Fruit fly (Drosophila melanogaster) Kc167 (cell line): ENCODE results near the gene CG43092.

Experiments used
- Myc ChIP-seq: fragments of >200 bp; optimal IDR thresholded peaks from 2 replicates; lab custom pipeline; 2017; ENCODE audit warnings: missing external identifiers
- Sin3A ChIP-seq: fragments of >200 bp; optimal IDR thresholded peaks from 2 replicates; lab custom pipeline; 2018; ENCODE audit warnings: missing external identifiers
- h ChIP-seq: fragments of >200 bp; optimal IDR thresholded peaks from 3 replicates; lab custom pipeline; 2018; ENCODE audit warnings: missing external identifiers
- insv ChIP-seq: fragments of >200 bp; optimal IDR thresholded peaks from 3 replicates; lab custom pipeline; 2018; ENCODE audit warnings: missing external identifiers
- psq ChIP-seq: fragments of >200 bp; optimal IDR thresholded peaks from 2 replicates; lab custom pipeline; 2017; ENCODE audit warnings: missing external identifiers
- ttk ChIP-seq: sonication (Bioruptor generic); optimal IDR thresholded peaks from 2 replicates; lab custom pipeline; 2017; ENCODE audit warnings: missing external identifiers

CG43092 gene

DNA sequence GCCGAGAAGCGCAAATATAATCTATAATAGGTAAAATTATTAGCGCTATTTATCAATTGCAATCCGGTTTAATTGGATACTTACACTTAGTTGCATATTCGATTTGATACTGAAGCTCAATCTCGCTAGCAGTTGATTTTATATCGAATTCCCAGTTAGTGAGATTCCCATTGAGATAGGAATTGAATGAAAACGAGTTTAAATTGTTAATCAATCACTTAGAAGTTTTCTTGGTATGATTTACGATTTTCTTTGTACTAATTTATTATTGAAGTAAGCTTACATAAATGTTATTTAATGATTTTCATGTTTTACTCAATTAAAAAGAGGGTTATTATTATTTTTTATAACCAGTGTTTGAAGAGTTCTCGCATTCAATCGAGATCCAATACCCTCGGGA is at the start of gene CG43092:
TSS of gene CG43092 (minus strand) at position 101 of the 400 bp plus-strand sequence.
- TF ChIP-seq h (lab: Kevin White, UChicago), result no peak
- no peak for TF ChIP-seq psq (lab: Kevin White, UChicago)
- TF ChIP-seq Sin3A (lab: Kevin White, UChicago), result no peak
- no peak for TF ChIP-seq ttk (lab: Kevin White, UChicago)
- no peak for TF ChIP-seq Myc (lab: Kevin White, UChicago)

- TF ChIP-seq ttk (lab: Kevin White, UChicago) (no peak), h (lab: Kevin White, UChicago) (no peak), Sin3A (lab: Kevin White, UChicago) (no peak), insv (lab: Kevin White, UChicago) (no peak), Myc (lab: Kevin White, UChicago) (no peak), psq (lab: Kevin White, UChicago) (no peak)
These were observed 47.1 kb upstream of the CG43092 start for dm6 chr3R:22816437-22817173.

- TF ChIP-seq ttk (lab: Kevin White, UChicago) (no peak), Sin3A (lab: Kevin White, UChicago) (no peak), psq (lab: Kevin White, UChicago) (no peak), Myc (lab: Kevin White, UChicago) (no peak), insv (lab: Kevin White, UChicago) (no peak), h (lab: Kevin White, UChicago) (no peak)
These were observed 46.6 kb upstream of the CG43092 start, which contains the start of gene CG13840 for dm6 chr3R:22816078-22816436. Gene CG13840, minus strand, starts transcription at chr3R:22816178.

DNA sequence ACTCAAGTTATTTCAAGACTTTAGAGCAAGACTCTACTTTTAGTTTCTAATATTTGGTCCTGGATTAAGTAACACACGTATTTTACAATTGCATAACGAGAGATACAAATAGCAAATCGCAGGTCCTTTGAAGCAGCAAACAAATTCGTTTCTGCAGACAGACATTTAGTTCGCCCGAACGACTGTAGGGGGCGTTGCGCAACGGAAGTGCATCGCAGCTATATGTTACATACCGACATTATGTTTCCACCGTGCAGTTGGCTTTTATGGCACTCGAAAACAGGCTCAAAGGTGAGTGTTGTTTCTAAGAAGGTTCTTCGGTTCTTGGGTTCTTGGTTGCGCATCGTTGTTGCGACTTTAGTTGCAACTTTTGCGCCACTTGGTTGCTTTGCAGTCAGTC is 40.8 kb upstream of the CG43092 start:
- no peak for TF ChIP-seq insv (lab: Kevin White, UChicago)
- no peak for TF ChIP-seq Myc (lab: Kevin White, UChicago)
- TF ChIP-seq psq (lab: Kevin White, UChicago), result no peak
- no peak for TF ChIP-seq h (lab: Kevin White, UChicago)
- no peak for TF ChIP-seq ttk (lab: Kevin White, UChicago)
- TF ChIP-seq Sin3A (lab: Kevin White, UChicago), result no peak

dm6 chr3R:22807132-22807531 is 37.7 kb upstream of the CG43092 start:
- TF ChIP-seq ttk (lab: Kevin White, UChicago) (no peak), psq (lab: Kevin White, UChicago) (no peak), h (lab: Kevin White, UChicago) (no peak), Myc (lab: Kevin White, UChicago) (no peak), insv (lab: Kevin White, UChicago) (no peak), Sin3A (lab: Kevin White, UChicago) (no peak)

dm6 chr3R:22803655-22804341 is 34.3 kb upstream of the CG43092 start, which contains the start of gene CG7031:
Gene CG7031, plus strand, starts transcription at chr3R:22804291.
- TF ChIP-seq ttk (lab: Kevin White, UChicago) (no peak), Myc (lab: Kevin White, UChicago) (no peak), Sin3A (lab: Kevin White, UChicago) (no peak), h (lab: Kevin White, UChicago) (no peak), insv (lab: Kevin White, UChicago) (no peak), psq (lab: Kevin White, UChicago) (no peak)

- no peak for TF ChIP-seq h (lab: Kevin White, UChicago)
- TF ChIP-seq insv (lab: Kevin White, UChicago), result no peak
- TF ChIP-seq Myc (lab: Kevin White, UChicago), result no peak
These were observed 24.5 kb upstream of the CG43092 start for dm6 chr3R:22793953-22794352.

DNA sequence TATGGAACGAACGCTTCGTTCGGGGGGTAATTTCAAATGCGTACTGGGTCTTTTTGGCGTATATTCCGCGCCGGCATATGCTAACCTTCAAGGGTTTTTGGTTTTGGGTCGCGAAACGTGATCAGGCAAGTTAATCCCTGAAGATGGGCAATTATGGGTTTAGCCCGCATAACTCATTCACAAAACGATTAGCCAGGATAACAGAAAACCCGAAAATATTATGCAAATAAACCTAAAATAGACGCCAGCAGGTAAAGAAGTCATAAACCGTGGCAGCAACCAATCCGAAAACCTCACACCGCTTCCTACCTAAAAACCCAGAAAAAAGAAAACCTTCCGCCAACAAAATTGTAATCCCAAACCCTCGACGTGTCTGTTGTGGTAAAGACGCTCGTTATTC is 19.6 kb upstream of the CG43092 start:
- TF ChIP-seq Myc (lab: Kevin White, UChicago), result no peak

DNA sequence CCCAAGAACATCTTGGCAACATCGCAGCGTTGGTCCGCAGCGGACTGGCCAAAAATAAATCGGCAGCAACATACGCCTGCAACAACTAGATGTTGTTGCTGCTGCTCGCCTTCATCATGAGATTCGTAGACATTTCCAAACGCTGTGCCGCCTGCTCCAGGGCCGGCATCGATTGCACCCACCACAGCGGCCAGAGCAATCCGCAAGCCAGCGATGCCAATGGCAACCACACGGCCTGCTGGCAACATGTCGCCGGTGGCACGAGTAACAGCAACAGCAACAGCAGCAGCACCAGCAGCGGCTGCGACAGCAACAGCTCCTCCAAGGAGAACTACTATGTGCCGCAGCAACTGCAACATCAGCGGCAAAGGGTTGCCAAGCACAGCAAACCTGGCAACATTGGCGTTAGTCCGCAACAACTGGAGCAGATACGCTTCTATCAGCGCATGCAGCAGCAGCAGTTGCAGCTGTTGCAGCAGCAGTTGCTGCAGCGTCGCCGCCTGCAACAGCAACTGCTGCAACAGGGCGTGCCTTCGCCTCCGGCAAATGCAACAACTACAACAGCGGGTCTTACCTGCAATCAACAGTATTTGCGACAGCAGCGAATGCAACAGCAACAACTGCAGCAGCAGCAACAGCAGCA is 15.3 kb upstream of the CG43092 start:
- TF ChIP-seq insv (lab: Kevin White, UChicago) (no peak), Myc (lab: Kevin White, UChicago) (no peak), h (lab: Kevin White, UChicago) (no peak), Sin3A (lab: Kevin White, UChicago) (no peak), psq (lab: Kevin White, UChicago) (no peak), ttk (lab: Kevin White, UChicago) (no peak)

DNA sequence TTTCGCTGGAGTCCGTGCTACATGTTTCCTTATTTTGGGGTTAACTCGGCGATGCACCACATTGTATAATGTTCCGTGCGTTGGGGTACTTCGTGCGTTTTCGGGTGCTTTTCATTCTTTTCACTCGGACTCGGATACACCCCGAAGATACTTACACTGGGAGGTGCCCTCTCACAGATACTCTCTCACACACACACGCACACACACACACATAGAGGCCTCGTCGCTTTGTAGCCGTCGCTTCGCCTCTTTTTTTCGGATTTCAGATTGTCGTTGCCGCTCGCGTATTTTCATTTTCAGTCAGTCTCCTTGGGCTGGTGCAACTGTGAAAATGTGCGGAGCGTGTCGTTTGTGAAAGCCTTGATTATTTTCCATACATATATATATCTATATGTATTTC is 11.9 kb upstream of the CG43092 start:
- TF ChIP-seq ttk (lab: Kevin White, UChicago) (no peak), insv (lab: Kevin White, UChicago) (no peak), h (lab: Kevin White, UChicago) (no peak), Myc (lab: Kevin White, UChicago) (no peak), Sin3A (lab: Kevin White, UChicago) (no peak), psq (lab: Kevin White, UChicago) (no peak)

DNA sequence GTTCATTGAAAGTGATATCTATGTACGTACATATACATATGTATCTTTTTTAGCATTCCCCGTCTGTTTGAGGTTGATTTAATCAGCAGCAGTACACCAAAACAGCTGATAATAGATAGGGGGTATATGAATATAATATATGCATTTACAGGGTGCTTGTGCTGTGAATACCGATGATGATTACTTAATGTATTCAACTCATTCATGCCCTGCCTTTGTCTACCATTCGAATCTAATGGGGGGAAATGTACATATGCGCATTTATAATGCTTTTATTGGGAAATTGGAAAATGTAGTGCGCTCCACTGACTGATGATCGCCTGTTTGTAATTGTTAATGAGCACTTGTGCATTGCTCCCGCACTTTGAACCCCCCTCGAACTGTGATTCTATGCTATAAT is 10.7 kb upstream of the CG43092 start:
- TF ChIP-seq Myc (lab: Kevin White, UChicago) (no peak), ttk (lab: Kevin White, UChicago) (no peak), h (lab: Kevin White, UChicago) (no peak), insv (lab: Kevin White, UChicago) (no peak), psq (lab: Kevin White, UChicago) (no peak), Sin3A (lab: Kevin White, UChicago) (no peak)
